Fruit fly (Drosophila melanogaster) whole organism, embryonic: Measurements from ENCODE around the gene CG10348.
A peak's percentile ranks its signal among the peaks of the same experiment; 100 is the strongest.

Experiments used
- Ada2b ChIP-seq: fragments of 200-800 bp; sonication (Bioruptor generic); IDR thresholded peaks from 2 replicates; pipeline ENCODE4 v1.3.6; 2022; ENCODE audit warnings: missing biosample characterization, missing genetic modification characterization
- BtbVII ChIP-seq: fragments of 200-800 bp; sonication (Bioruptor generic); optimal IDR thresholded peaks from 3 replicates; lab custom pipeline; 2017; ENCODE audit warnings: missing biosample characterization, mild to moderate bottlenecking, missing genetic modification characterization
- CG10274 ChIP-seq: fragments of 200-800 bp; sonication (Bioruptor generic); optimal IDR thresholded peaks from 3 replicates; lab custom pipeline; 2017; ENCODE audit warnings: missing biosample characterization, mild to moderate bottlenecking, missing genetic modification characterization
- CG10979 ChIP-seq: fragments of 200-800 bp; sonication (Bioruptor generic); optimal IDR thresholded peaks from 2 replicates; lab custom pipeline; 2018; ENCODE audit warnings: missing biosample characterization, mild to moderate bottlenecking, missing genetic modification characterization, moderate library complexity
- CG13624 ChIP-seq: fragments of 200-800 bp; sonication (Bioruptor generic); optimal IDR thresholded peaks from 2 replicates; lab custom pipeline; 2016; ENCODE audit warnings: missing biosample characterization, missing genetic modification characterization
- CG13775 ChIP-seq: fragments of 200-800 bp; sonication (Bioruptor generic); optimal IDR thresholded peaks from 3 replicates; lab custom pipeline; 2017; ENCODE audit warnings: missing biosample characterization, mild to moderate bottlenecking, missing genetic modification characterization
- CG14965 ChIP-seq: fragments of 200-800 bp; sonication (Bioruptor generic); optimal IDR thresholded peaks from 2 replicates; lab custom pipeline; 2016; ENCODE audit warnings: missing biosample characterization, missing genetic modification characterization, borderline replicate concordance
- CG15011 ChIP-seq: fragments of 200-800 bp; sonication (Bioruptor generic); optimal IDR thresholded peaks from 3 replicates; lab custom pipeline; 2018; ENCODE audit warnings: missing biosample characterization, mild to moderate bottlenecking, missing genetic modification characterization
- CG2199 ChIP-seq: fragments of 200-800 bp; sonication (Bioruptor generic); IDR thresholded peaks from 3 replicates; pipeline ENCODE4 v1.3.6; 2022; ENCODE audit warnings: missing biosample characterization, missing genetic modification characterization
- CG42726 ChIP-seq: fragments of 200-800 bp; sonication (Bioruptor generic); IDR thresholded peaks from 2 replicates; pipeline ENCODE4 v1.3.6; 2022; ENCODE audit warnings: missing biosample characterization, missing genetic modification characterization; ENCODE audit not compliant: partially characterized antibody
- CG4328 ChIP-seq: fragments of 200-800 bp; sonication (Bioruptor generic); optimal IDR thresholded peaks from 3 replicates; lab custom pipeline; 2017; ENCODE audit warnings: missing biosample characterization, missing genetic modification reagents, missing genetic modification characterization
- CG4424 ChIP-seq: fragments of 200-800 bp; sonication (Bioruptor generic); optimal IDR thresholded peaks from 3 replicates; lab custom pipeline; 2016; ENCODE audit warnings: missing biosample characterization, missing genetic modification characterization
- CG6689 ChIP-seq: fragments of 200-800 bp; sonication (Bioruptor generic); IDR thresholded peaks from 2 replicates; pipeline ENCODE4 v1.3.6; 2022; ENCODE audit warnings: missing biosample characterization, missing genetic modification characterization
- CG7928 ChIP-seq: fragments of 200-800 bp; sonication (Bioruptor generic); optimal IDR thresholded peaks from 2 replicates; lab custom pipeline; 2017; ENCODE audit warnings: missing biosample characterization, mild to moderate bottlenecking, missing genetic modification characterization
- CG9437 ChIP-seq: fragments of 200-800 bp; sonication (Bioruptor generic); optimal IDR thresholded peaks from 2 replicates; lab custom pipeline; 2018; ENCODE audit warnings: missing biosample characterization, mild to moderate bottlenecking, missing genetic modification characterization
- CG9797 ChIP-seq: fragments of 200-800 bp; sonication (Bioruptor generic); optimal IDR thresholded peaks from 3 replicates; lab custom pipeline; 2018; ENCODE audit warnings: missing biosample characterization, mild to moderate bottlenecking, missing genetic modification characterization
- CG9817 ChIP-seq: fragments of 200-800 bp; sonication (Bioruptor generic); optimal IDR thresholded peaks from 2 replicates; lab custom pipeline; 2018; ENCODE audit warnings: missing biosample characterization, mild to moderate bottlenecking, missing genetic modification characterization, moderate library complexity
- CkIIα-i1 ChIP-seq: fragments of 200-800 bp; sonication (Bioruptor generic); IDR thresholded peaks from 2 replicates; pipeline ENCODE4 v1.3.6; 2022; ENCODE audit warnings: missing biosample characterization, missing genetic modification characterization
- Dip2 ChIP-seq: fragments of 200-800 bp; sonication (Bioruptor generic); IDR thresholded peaks from 2 replicates; pipeline ENCODE4 v1.3.6; 2022; ENCODE audit warnings: missing biosample characterization, missing genetic modification characterization
- Fer2 ChIP-seq: fragments of 200-800 bp; sonication (Bioruptor generic); optimal IDR thresholded peaks from 2 replicates; lab custom pipeline; 2018; ENCODE audit warnings: missing biosample characterization, mild to moderate bottlenecking, missing genetic modification characterization, moderate library complexity
- Gsc ChIP-seq: fragments of 200-800 bp; sonication (Bioruptor generic); IDR thresholded peaks from 2 replicates; pipeline ENCODE4 v1.3.6; 2022; ENCODE audit warnings: missing biosample characterization, missing genetic modification characterization
- Gug ChIP-seq: fragments of 200-800 bp; sonication (Bioruptor generic); IDR thresholded peaks from 4 replicates; pipeline ENCODE4 v1.3.6; 2022; ENCODE audit warnings: missing biosample characterization, missing genetic modification characterization
- HLH4C ChIP-seq: fragments of 200-800 bp; sonication (Bioruptor generic); IDR thresholded peaks from 3 replicates; pipeline ENCODE4 v1.3.6; 2022; ENCODE audit warnings: missing biosample characterization, missing genetic modification characterization; ENCODE audit not compliant: partially characterized antibody
- HmgZ ChIP-seq: fragments of 200-800 bp; sonication (Bioruptor generic); optimal IDR thresholded peaks from 2 replicates; lab custom pipeline; 2018; ENCODE audit warnings: missing biosample characterization, mild to moderate bottlenecking, missing genetic modification characterization
- Myb ChIP-seq: fragments of 200-800 bp; sonication (Bioruptor generic); optimal IDR thresholded peaks from 2 replicates; lab custom pipeline; 2016; ENCODE audit warnings: missing biosample characterization, missing genetic modification characterization
- Oaz ChIP-seq: fragments of 200-800 bp; sonication (Bioruptor generic); IDR thresholded peaks from 2 replicates; pipeline ENCODE4 v1.3.6; 2022; ENCODE audit warnings: missing biosample characterization, missing genetic modification characterization
- Opbp ChIP-seq: fragments of 200-800 bp; sonication (Bioruptor generic); IDR thresholded peaks from 3 replicates; pipeline ENCODE4 v1.3.6; 2022; ENCODE audit warnings: missing biosample characterization, missing genetic modification characterization; ENCODE audit not compliant: partially characterized antibody
- Optix ChIP-seq: fragments of 200-800 bp; sonication (Bioruptor generic); IDR thresholded peaks from 3 replicates; pipeline ENCODE4 v1.3.6; 2022; ENCODE audit warnings: missing biosample characterization, missing genetic modification characterization
- Sin3A ChIP-seq: fragments of >200 bp; optimal IDR thresholded peaks from 2 replicates; lab custom pipeline; 2018
- Six4 ChIP-seq: fragments of 200-800 bp; sonication (Bioruptor generic); optimal IDR thresholded peaks from 2 replicates; lab custom pipeline; 2016; ENCODE audit warnings: missing biosample characterization, missing genetic modification characterization
- TFAM ChIP-seq: fragments of 200-800 bp; sonication (Bioruptor generic); optimal IDR thresholded peaks from 2 replicates; lab custom pipeline; 2017; ENCODE audit warnings: missing biosample characterization, missing genetic modification characterization, inconsistent platforms
- cg ChIP-seq: fragments of 200-800 bp; sonication (Bioruptor generic); optimal IDR thresholded peaks from 3 replicates; lab custom pipeline; 2019; ENCODE audit warnings: missing biosample characterization, mild to moderate bottlenecking, missing genetic modification characterization, moderate library complexity
- crc ChIP-seq: fragments of 200-800 bp; sonication (Bioruptor generic); optimal IDR thresholded peaks from 2 replicates; lab custom pipeline; 2016; ENCODE audit warnings: missing biosample characterization, missing genetic modification characterization
- dpn ChIP-seq, 2 experiments: fragments of 200-800 bp; sonication (Bioruptor generic); optimal IDR thresholded peaks; 3 replicates each; lab custom pipeline; 2016; ENCODE audit warnings: missing biosample characterization in 2 of 2, missing genetic modification characterization in 2 of 2
- esg ChIP-seq: fragments of 200-800 bp; sonication (Bioruptor generic); conservative IDR thresholded peaks from 2 replicates; pipeline ENCODE4 v1.3.6; 2022; ENCODE audit warnings: missing biosample characterization, missing genetic modification characterization
- eyg ChIP-seq: fragments of 200-800 bp; sonication (Bioruptor generic); optimal IDR thresholded peaks from 3 replicates; lab custom pipeline; 2016; ENCODE audit warnings: missing biosample characterization, missing genetic modification characterization
- fd64A ChIP-seq: fragments of 200-800 bp; sonication (Bioruptor generic); optimal IDR thresholded peaks from 3 replicates; lab custom pipeline; 2018; ENCODE audit warnings: missing biosample characterization, mild to moderate bottlenecking, missing genetic modification characterization
- fd96Cb ChIP-seq: fragments of 200-800 bp; sonication (Bioruptor generic); optimal IDR thresholded peaks from 2 replicates; lab custom pipeline; 2018; ENCODE audit warnings: missing biosample characterization, mild to moderate bottlenecking, missing genetic modification characterization, moderate library complexity
- insv ChIP-seq, 2 experiments: fragments of 200-800 bp; sonication (Bioruptor generic); optimal IDR thresholded peaks; 3 replicates each; lab custom pipeline; 2016 to 2018; ENCODE audit warnings: missing biosample characterization in 2 of 2, missing genetic modification characterization in 2 of 2
- nerfin-2 ChIP-seq: fragments of 200-800 bp; sonication (Bioruptor generic); IDR thresholded peaks from 2 replicates; pipeline ENCODE4 v1.3.6; 2022; ENCODE audit warnings: missing biosample characterization, missing genetic modification characterization; ENCODE audit not compliant: partially characterized antibody
- org-1 ChIP-seq: fragments of 200-800 bp; sonication (Bioruptor generic); optimal IDR thresholded peaks from 2 replicates; lab custom pipeline; 2017; ENCODE audit warnings: missing biosample characterization, missing genetic modification characterization
- pros ChIP-seq: fragments of 200-800 bp; sonication (Bioruptor generic); optimal IDR thresholded peaks from 3 replicates; lab custom pipeline; 2019; ENCODE audit warnings: missing biosample characterization, mild to moderate bottlenecking, missing genetic modification characterization, moderate library complexity
- salm ChIP-seq: fragments of 200-800 bp; sonication (Bioruptor generic); optimal IDR thresholded peaks from 2 replicates; lab custom pipeline; 2018; ENCODE audit warnings: missing biosample characterization, mild to moderate bottlenecking, missing genetic modification characterization
- sd ChIP-seq: fragments of 200-800 bp; sonication (Bioruptor generic); optimal IDR thresholded peaks from 3 replicates; lab custom pipeline; 2018; ENCODE audit warnings: missing biosample characterization, mild to moderate bottlenecking, missing genetic modification characterization, moderate library complexity
- stc ChIP-seq: fragments of 200-800 bp; sonication (Bioruptor generic); IDR thresholded peaks from 2 replicates; pipeline ENCODE4 v1.3.6; 2022; ENCODE audit warnings: missing biosample characterization, missing genetic modification characterization
- tgo ChIP-seq: fragments of 200-800 bp; sonication (Bioruptor generic); IDR thresholded peaks from 3 replicates; pipeline ENCODE4 v1.3.6; 2022; ENCODE audit warnings: missing biosample characterization, missing genetic modification characterization
- tll ChIP-seq, 2 experiments: fragments of 200-800 bp in 1 of 2; fragments of >200 bp in 1 of 2; sonication (Bioruptor generic) in 1 of 2; optimal IDR thresholded peaks; 2 replicates each; lab custom pipeline; 2017 to 2019; ENCODE audit warnings: missing biosample characterization in 2 of 2, missing genetic modification characterization in 2 of 2, mild to moderate bottlenecking in 1 of 2, moderate library complexity in 1 of 2
- trh ChIP-seq: fragments of 200-800 bp; sonication (Bioruptor generic); optimal IDR thresholded peaks from 2 replicates; lab custom pipeline; 2016; ENCODE audit warnings: missing biosample characterization, missing genetic modification characterization

Gene CG10348

DNA sequence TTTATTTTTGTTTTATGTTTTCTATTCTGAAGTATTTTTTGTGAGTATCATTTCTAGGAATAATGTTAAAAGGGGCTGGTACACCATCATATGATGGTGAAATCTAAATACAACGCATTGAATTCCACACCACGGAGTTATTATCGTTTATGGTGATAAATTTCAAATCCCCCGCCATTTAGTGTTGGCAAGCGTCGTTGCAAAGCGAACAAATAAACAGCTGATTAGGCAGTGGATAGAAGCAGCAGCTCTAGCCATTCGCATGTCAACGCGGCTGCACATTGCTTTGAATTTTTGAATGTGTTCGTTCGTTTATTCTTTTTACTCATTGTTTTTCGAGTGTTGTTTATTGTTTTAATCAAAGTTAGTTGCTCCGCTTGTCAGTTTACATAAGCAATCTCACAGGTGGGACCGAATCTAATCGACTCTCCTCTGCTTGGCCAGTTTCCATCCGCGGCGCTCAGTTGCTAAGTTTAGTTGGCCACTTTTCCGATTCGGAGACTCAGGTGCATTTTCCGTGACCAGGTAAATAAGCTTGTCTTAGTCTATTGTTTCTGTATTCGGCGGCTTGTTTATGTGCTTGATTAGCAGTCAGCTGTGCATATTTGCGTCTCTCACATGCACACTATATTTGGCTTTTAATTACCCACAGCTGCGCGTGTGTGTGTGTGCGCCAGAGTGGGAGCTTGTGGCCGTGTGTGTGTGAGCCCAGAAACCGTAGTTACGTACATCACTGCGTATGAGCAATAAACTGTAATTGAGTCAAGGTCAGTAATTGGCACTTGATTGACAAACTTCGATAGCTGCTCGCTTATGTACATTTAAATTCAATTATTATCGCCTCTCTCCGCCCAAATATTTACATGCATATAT lies 55.1 kb downstream of the CG10348 start, which contains the start of the genes Mst36Fa and CG31751 (continued):
- TF ChIP-seq Optix (GFP tag; lab: Robert Waterston, UW) (no peak; the same call in 2 of the 3 replicates), CG13775 (GFP tag; lab: Kevin White, UChicago) (peak; percentile 43), CG9817 (tag; lab: Kevin White, UChicago) (peak; percentile 74), Dip2 (no peak), Opbp (GFP tag; lab: Robert Waterston, UW) (0 out of 3 replicates have a peak, but pooled peaks have one; percentile 32), HmgZ (tag; lab: Kevin White, UChicago) (peak; percentile 68), dpn (GFP tag; optimal IDR thresholded peaks at IDR 0.05; lab: Kevin White, UChicago) (peak; percentile 63 to 70), crc (GFP tag; lab: Kevin White, UChicago) (peak; percentile 78), CG9797 (GFP tag; lab: Kevin White, UChicago) (peak; percentile 33), Fer2 (peak; percentile 61), CG4424 (GFP tag; lab: Kevin White, UChicago) (peak; percentile 53), CG4328 (GFP tag; lab: Kevin White, UChicago) (peak; percentile 84), CG9437 (peak; percentile 19), CG13624 (GFP tag; lab: Kevin White, UChicago) (peak; percentile 75), salm (tag; lab: Kevin White, UChicago) (peak; percentile 73), CG6689 (GFP tag; lab: Robert Waterston, UW) (peak; percentile 40; the same call in 1 of the 2 replicates), fd64A (GFP tag; lab: Kevin White, UChicago) (peak; percentile 88), Myb (peak; percentile 76), tll (GFP tag; optimal IDR thresholded peaks at IDR 0.05; lab: Kevin White, UChicago) (no peak), eyg (GFP tag; lab: Kevin White, UChicago) (peak; percentile 81), CG42726 (no peak), pros (GFP tag; lab: Kevin White, UChicago) (no peak), Gsc (GFP tag; lab: Robert Waterston, UW) (no peak), Ada2b (GFP tag; lab: Robert Waterston, UW) (peak; percentile 68), CkIIα-i1 (peak; percentile 49; the same call in 1 of the 2 replicates), CG10979 (tag; lab: Kevin White, UChicago) (peak; percentile 40), stc (GFP tag; lab: Robert Waterston, UW) (peak; percentile 70), fd96Cb (peak; percentile 31), insv (GFP tag; optimal IDR thresholded peaks at IDR 0.05; lab: Kevin White, UChicago) (peak in 1 of 2 experiments; percentile 66), nerfin-2 (GFP tag; lab: Robert Waterston, UW) (peak; percentile 39; the same call in 1 of the 2 replicates), CG14965 (GFP tag; lab: Kevin White, UChicago) (peak; percentile 67), Six4 (GFP tag; lab: Kevin White, UChicago) (peak; percentile 30), TFAM (GFP tag; lab: Kevin White, UChicago) (no peak), CG15011 (peak; percentile 79), tgo (peak; percentile 28; the same call in 1 of the 3 replicates), trh (peak; percentile 37), org-1 (GFP tag; lab: Kevin White, UChicago) (peak; percentile 88), cg (GFP tag; lab: Kevin White, UChicago) (peak; percentile 87), esg (no peak), Gug (no peak), CG2199 (GFP tag; lab: Robert Waterston, UW) (no peak), Sin3A (lab: Kevin White, UChicago) (peak; percentile 43), CG10274 (GFP tag; lab: Kevin White, UChicago) (peak; percentile 75), HLH4C (GFP tag; lab: Robert Waterston, UW) (no peak), CG7928 (GFP tag; lab: Kevin White, UChicago) (peak; percentile 58), BtbVII (GFP tag; lab: Kevin White, UChicago) (peak; percentile 88), sd (no peak), Oaz (no peak)
